Fruit fly (Drosophila melanogaster) S2 (cell line): Measurements from ENCODE around the gene CG13318.

Source experiments
- CG8478 ChIP-seq: fragments of >200 bp; optimal IDR thresholded peaks from 2 replicates; lab custom pipeline; 2018
- CTCF ChIP-seq, 2 experiments: fragments of >200 bp; optimal IDR thresholded peaks; 2 replicates each; lab custom pipeline; 2018

DNA sequence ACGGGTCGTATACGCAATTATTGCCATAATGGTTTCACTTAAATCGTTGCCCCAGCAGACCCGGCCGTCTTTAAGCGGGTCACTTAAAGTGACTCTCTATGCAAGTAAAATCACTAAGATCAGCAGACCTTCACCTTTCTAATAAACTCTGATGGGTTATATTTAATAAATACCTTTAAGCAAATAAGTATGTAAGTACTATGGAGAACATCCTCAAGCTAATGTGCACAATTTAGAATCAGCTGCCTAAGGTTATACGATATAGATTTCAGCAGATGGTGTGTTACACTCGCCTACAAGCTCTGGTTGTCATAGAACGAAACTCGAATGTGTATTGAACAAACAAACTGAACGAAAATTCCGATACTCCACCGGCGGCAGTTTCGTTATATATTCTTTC, 3.4 kb downstream of the CG13318 start, which contains the start of gene CG8236:
- TF ChIP-seq CTCF (optimal IDR thresholded peaks at IDR 0.05; lab: Kevin White, UChicago) (no peak), CG8478 (lab: Kevin White, UChicago) (no peak)
